Fruit fly (Drosophila melanogaster) whole organism, embryonic: ENCODE results near the gene pot.

ENCODE experiments used
- Abd-B ChIP-seq: fragments of 200-800 bp; sonication (Bioruptor generic); optimal IDR thresholded peaks from 2 replicates; lab custom pipeline; 2018; ENCODE audit warnings: missing biosample characterization, mild to moderate bottlenecking, missing genetic modification characterization, moderate library complexity
- Ada2b ChIP-seq: fragments of 200-800 bp; sonication (Bioruptor generic); IDR thresholded peaks from 2 replicates; pipeline ENCODE4 v1.3.6; 2022; ENCODE audit warnings: missing biosample characterization, missing genetic modification characterization
- Atf6 ChIP-seq: fragments of 200-800 bp; sonication (Bioruptor generic); IDR thresholded peaks from 2 replicates; pipeline ENCODE4 v1.3.6; 2022; ENCODE audit warnings: missing biosample characterization, missing genetic modification characterization
- CG10462 ChIP-seq: fragments of 200-800 bp; sonication (Bioruptor generic); optimal IDR thresholded peaks from 2 replicates; lab custom pipeline; 2016; ENCODE audit warnings: missing biosample characterization, missing genetic modification characterization
- CG10959 ChIP-seq: fragments of 200-800 bp; sonication (Bioruptor generic); IDR thresholded peaks from 2 replicates; pipeline ENCODE4 v1.3.6; 2022; ENCODE audit warnings: missing biosample characterization, missing genetic modification characterization
- CG12391 ChIP-seq: fragments of 200-800 bp; sonication (Bioruptor generic); optimal IDR thresholded peaks from 3 replicates; lab custom pipeline; 2018; ENCODE audit warnings: missing biosample characterization, mild to moderate bottlenecking, missing genetic modification characterization, moderate library complexity
- CG13775 ChIP-seq: fragments of 200-800 bp; sonication (Bioruptor generic); optimal IDR thresholded peaks from 3 replicates; lab custom pipeline; 2017; ENCODE audit warnings: missing biosample characterization, mild to moderate bottlenecking, missing genetic modification characterization
- CG2199 ChIP-seq: fragments of 200-800 bp; sonication (Bioruptor generic); IDR thresholded peaks from 3 replicates; pipeline ENCODE4 v1.3.6; 2022; ENCODE audit warnings: missing biosample characterization, missing genetic modification characterization
- CG30020 ChIP-seq: fragments of 200-800 bp; optimal IDR thresholded peaks from 2 replicates; lab custom pipeline; 2019; ENCODE audit warnings: missing biosample characterization, mild to moderate bottlenecking, missing genetic modification characterization, moderate library complexity
- CG32772 ChIP-seq: fragments of 200-800 bp; sonication (Bioruptor generic); IDR thresholded peaks from 2 replicates; pipeline ENCODE4 v1.3.6; 2022; ENCODE audit warnings: missing biosample characterization, missing genetic modification characterization
- CG34224 ChIP-seq: fragments of 200-800 bp; sonication (Bioruptor generic); IDR thresholded peaks from 3 replicates; pipeline ENCODE4 v1.3.6; 2022; ENCODE audit warnings: missing biosample characterization, missing genetic modification characterization; ENCODE audit not compliant: partially characterized antibody
- CG43689 ChIP-seq: fragments of 200-800 bp; sonication (Bioruptor generic); IDR thresholded peaks from 2 replicates; pipeline ENCODE4 v1.3.6; 2022; ENCODE audit warnings: missing biosample characterization, missing genetic modification characterization
- CG6175 ChIP-seq: fragments of 200-800 bp; sonication (Bioruptor generic); IDR thresholded peaks from 3 replicates; pipeline ENCODE4 v1.3.6; 2022; ENCODE audit warnings: missing biosample characterization, missing genetic modification characterization
- CG7786 ChIP-seq: fragments of 200-800 bp; sonication (Bioruptor generic); optimal IDR thresholded peaks from 2 replicates; lab custom pipeline; 2016; ENCODE audit warnings: missing biosample characterization, missing genetic modification characterization
- CG8290 ChIP-seq, 3 experiments: fragments of 200-800 bp; sonication (Bioruptor generic); optimal IDR thresholded peaks; 2 replicates each; lab custom pipeline; 2016 to 2019; ENCODE audit warnings: missing biosample characterization in 3 of 3, missing genetic modification characterization in 3 of 3, mild to moderate bottlenecking in 2 of 3, moderate library complexity in 1 of 3
- CG8944 ChIP-seq: fragments of 200-800 bp; sonication (Bioruptor generic); optimal IDR thresholded peaks from 3 replicates; lab custom pipeline; 2016; ENCODE audit warnings: missing biosample characterization, missing genetic modification characterization
- CG9797 ChIP-seq: fragments of 200-800 bp; sonication (Bioruptor generic); optimal IDR thresholded peaks from 3 replicates; lab custom pipeline; 2018; ENCODE audit warnings: missing biosample characterization, mild to moderate bottlenecking, missing genetic modification characterization
- CkIIα-i1 ChIP-seq: fragments of 200-800 bp; sonication (Bioruptor generic); IDR thresholded peaks from 2 replicates; pipeline ENCODE4 v1.3.6; 2022; ENCODE audit warnings: missing biosample characterization, missing genetic modification characterization
- Dad ChIP-seq: fragments of 200-800 bp; sonication (Bioruptor generic); optimal IDR thresholded peaks from 3 replicates; lab custom pipeline; 2016; ENCODE audit warnings: missing biosample characterization, missing genetic modification characterization
- Fer2 ChIP-seq: fragments of 200-800 bp; sonication (Bioruptor generic); optimal IDR thresholded peaks from 2 replicates; lab custom pipeline; 2018; ENCODE audit warnings: missing biosample characterization, mild to moderate bottlenecking, missing genetic modification characterization, moderate library complexity
- GATAe ChIP-seq: fragments of 200-800 bp; sonication (Bioruptor generic); conservative IDR thresholded peaks from 2 replicates; pipeline ENCODE4 v1.3.6; 2022; ENCODE audit warnings: missing biosample characterization, missing genetic modification characterization
- HLH3B ChIP-seq: fragments of 200-800 bp; sonication (Bioruptor generic); IDR thresholded peaks from 2 replicates; pipeline ENCODE4 v1.3.6; 2022; ENCODE audit warnings: missing biosample characterization, missing genetic modification characterization
- Ptx1 ChIP-seq: fragments of 200-800 bp; sonication (Bioruptor generic); IDR thresholded peaks from 2 replicates; pipeline ENCODE4 v1.3.6; 2022; ENCODE audit warnings: missing biosample characterization, missing genetic modification characterization
- Sox102F ChIP-seq: fragments of 200-800 bp; sonication (Bioruptor generic); optimal IDR thresholded peaks from 2 replicates; lab custom pipeline; 2018; ENCODE audit warnings: missing biosample characterization, mild to moderate bottlenecking, missing genetic modification characterization, moderate library complexity
- Ssrp ChIP-seq: fragments of 200-800 bp; sonication (Bioruptor generic); optimal IDR thresholded peaks from 2 replicates; lab custom pipeline; 2018; ENCODE audit warnings: missing biosample characterization, mild to moderate bottlenecking, missing genetic modification characterization, moderate library complexity
- Vsx1 ChIP-seq: fragments of 200-800 bp; sonication (Bioruptor generic); optimal IDR thresholded peaks from 2 replicates; lab custom pipeline; 2017; ENCODE audit warnings: missing biosample characterization, mild to moderate bottlenecking, missing genetic modification characterization, missing genetic modification reagents
- al ChIP-seq: fragments of 200-800 bp; sonication (Bioruptor generic); IDR thresholded peaks from 2 replicates; pipeline ENCODE4 v1.3.6; 2022; ENCODE audit warnings: missing biosample characterization, missing genetic modification characterization
- bbx ChIP-seq: fragments of 200-800 bp; sonication (Bioruptor generic); IDR thresholded peaks from 2 replicates; pipeline ENCODE4 v1.3.6; 2022; ENCODE audit warnings: missing biosample characterization, missing genetic modification characterization; ENCODE audit not compliant: partially characterized antibody
- bsh ChIP-seq, 2 experiments: fragments of 200-800 bp; sonication (Bioruptor generic); optimal IDR thresholded peaks; 2 replicates each; lab custom pipeline; 2017 to 2018; ENCODE audit warnings: mild to moderate bottlenecking in 2 of 2, missing biosample characterization in 2 of 2, missing genetic modification characterization in 2 of 2, moderate library complexity in 1 of 2
- cg ChIP-seq: fragments of 200-800 bp; sonication (Bioruptor generic); optimal IDR thresholded peaks from 3 replicates; lab custom pipeline; 2019; ENCODE audit warnings: missing biosample characterization, mild to moderate bottlenecking, missing genetic modification characterization, moderate library complexity
- crp ChIP-seq, 2 experiments: fragments of 200-800 bp; sonication (Bioruptor generic); optimal IDR thresholded peaks; 2 replicates in 1 of 2; 3 replicates in 1 of 2; lab custom pipeline; 2017; ENCODE audit warnings: missing biosample characterization in 2 of 2, missing genetic modification characterization in 2 of 2, mild to moderate bottlenecking in 1 of 2, moderate library complexity in 1 of 2
- danr ChIP-seq: fragments of 200-800 bp; sonication (Bioruptor generic); IDR thresholded peaks from 2 replicates; pipeline ENCODE4 v1.3.6; 2022; ENCODE audit warnings: missing biosample characterization, missing genetic modification characterization
- disco-r ChIP-seq: fragments of 200-800 bp; sonication (Bioruptor generic); optimal IDR thresholded peaks from 2 replicates; lab custom pipeline; 2016; ENCODE audit warnings: missing biosample characterization, missing genetic modification characterization
- ems ChIP-seq: fragments of 200-800 bp; sonication (Bioruptor generic); optimal IDR thresholded peaks from 3 replicates; lab custom pipeline; 2016; ENCODE audit warnings: missing biosample characterization, missing genetic modification characterization
- fu2 ChIP-seq: fragments of 200-800 bp; sonication (Bioruptor generic); optimal IDR thresholded peaks from 2 replicates; lab custom pipeline; 2016; ENCODE audit warnings: missing biosample characterization, missing genetic modification characterization
- gce ChIP-seq: fragments of 200-800 bp; sonication (Bioruptor generic); IDR thresholded peaks from 3 replicates; pipeline ENCODE4 v1.3.6; 2022; ENCODE audit warnings: missing biosample characterization, missing genetic modification characterization
- gcm ChIP-seq: fragments of 200-800 bp; sonication (Bioruptor generic); optimal IDR thresholded peaks from 2 replicates; lab custom pipeline; 2019; ENCODE audit warnings: missing biosample characterization, mild to moderate bottlenecking, missing genetic modification characterization, moderate library complexity
- hbn ChIP-seq: fragments of 200-800 bp; sonication (Bioruptor generic); IDR thresholded peaks from 2 replicates; pipeline ENCODE4 v1.3.6; 2022; ENCODE audit warnings: missing biosample characterization, missing genetic modification characterization; ENCODE audit not compliant: partially characterized antibody
- kah ChIP-seq: fragments of 200-800 bp; sonication (Bioruptor generic); optimal IDR thresholded peaks from 2 replicates; lab custom pipeline; 2018; ENCODE audit warnings: missing biosample characterization, mild to moderate bottlenecking, missing genetic modification characterization
- lilli ChIP-seq: fragments of 200-800 bp; sonication (Bioruptor generic); optimal IDR thresholded peaks from 3 replicates; lab custom pipeline; 2016; ENCODE audit warnings: missing biosample characterization, missing genetic modification characterization
- nau ChIP-seq: fragments of 200-800 bp; sonication (Bioruptor generic); optimal IDR thresholded peaks from 3 replicates; lab custom pipeline; 2017; ENCODE audit warnings: missing biosample characterization, mild to moderate bottlenecking, missing genetic modification characterization, missing genetic modification reagents
- nom ChIP-seq: fragments of 200-800 bp; sonication (Bioruptor generic); optimal IDR thresholded peaks from 2 replicates; lab custom pipeline; 2017; ENCODE audit warnings: missing biosample characterization, missing genetic modification characterization, mild to moderate bottlenecking, moderate library complexity, missing genetic modification reagents
- org-1 ChIP-seq: fragments of 200-800 bp; sonication (Bioruptor generic); optimal IDR thresholded peaks from 2 replicates; lab custom pipeline; 2017; ENCODE audit warnings: missing biosample characterization, missing genetic modification characterization
- psq ChIP-seq: fragments of 200-800 bp; sonication (Bioruptor generic); optimal IDR thresholded peaks from 2 replicates; lab custom pipeline; 2017; ENCODE audit warnings: missing biosample characterization, missing genetic modification characterization
- ranshi ChIP-seq: fragments of 200-800 bp; sonication (Bioruptor generic); IDR thresholded peaks from 2 replicates; pipeline ENCODE4 v1.3.6; 2022; ENCODE audit warnings: missing biosample characterization, missing genetic modification characterization
- rib ChIP-seq: fragments of 200-800 bp; sonication (Bioruptor generic); IDR thresholded peaks from 2 replicates; pipeline ENCODE4 v1.3.6; 2022; ENCODE audit warnings: missing biosample characterization, missing genetic modification characterization
- slbo ChIP-seq: fragments of 200-800 bp; sonication (Bioruptor generic); IDR thresholded peaks from 2 replicates; pipeline ENCODE4 v1.3.6; 2022; ENCODE audit warnings: missing biosample characterization, missing genetic modification characterization
- stwl ChIP-seq: fragments of 200-800 bp; sonication (Bioruptor generic); optimal IDR thresholded peaks from 3 replicates; lab custom pipeline; 2018; ENCODE audit warnings: missing biosample characterization, mild to moderate bottlenecking, missing genetic modification characterization, moderate library complexity
- sug ChIP-seq: fragments of 200-800 bp; optimal IDR thresholded peaks from 2 replicates; lab custom pipeline; 2019; ENCODE audit warnings: missing biosample characterization, mild to moderate bottlenecking, missing genetic modification characterization, moderate library complexity
- twi ChIP-seq: fragments of 200-800 bp; optimal IDR thresholded peaks from 2 replicates; lab custom pipeline; 2019; ENCODE audit warnings: missing biosample characterization, mild to moderate bottlenecking, missing genetic modification characterization, moderate library complexity
- zf30C ChIP-seq: fragments of 200-800 bp; sonication (Bioruptor generic); optimal IDR thresholded peaks from 3 replicates; lab custom pipeline; 2018; ENCODE audit warnings: missing biosample characterization, mild to moderate bottlenecking, missing genetic modification characterization

Gene pot

DNA sequence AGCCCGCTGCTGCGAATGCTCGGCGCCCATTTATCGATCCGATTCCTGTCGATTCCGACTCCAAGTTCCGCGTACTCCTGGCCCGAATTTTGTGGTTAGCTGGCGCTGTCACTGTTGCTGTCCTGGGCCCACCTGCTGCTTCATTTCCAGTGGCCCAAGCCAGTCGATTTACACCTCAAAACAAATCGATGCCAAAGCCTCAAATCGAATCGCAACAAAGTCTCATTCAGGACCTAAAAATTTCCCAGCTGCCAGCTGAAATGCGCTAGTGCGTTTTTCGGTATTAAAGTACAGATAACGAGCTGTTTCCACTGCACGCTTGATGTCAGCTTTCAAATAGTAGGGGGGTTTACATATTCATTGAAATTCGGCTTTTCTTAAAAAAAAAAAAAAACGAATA, 44.5 kb downstream of the pot start, which contains the start of gene BORCS5 (continued):
- TF ChIP-seq GATAe (no peak), psq (GFP tag; lab: Kevin White, UChicago) (no peak), stwl (tag; lab: Kevin White, UChicago) (peak; percentile 41), Ssrp (no peak), slbo (GFP tag; lab: Robert Waterston, UW) (peak; percentile 46), CG10959 (no peak), crp (GFP tag; optimal IDR thresholded peaks at IDR 0.05; lab: Kevin White, UChicago) (peak in 1 of 2 experiments; percentile 54), CG43689 (GFP tag; lab: Robert Waterston, UW) (no peak), disco-r (GFP tag; lab: Kevin White, UChicago) (no peak), CG8944 (no peak), cg (GFP tag; lab: Kevin White, UChicago) (no peak), CG9797 (GFP tag; lab: Kevin White, UChicago) (peak; percentile 15), rib (GFP tag; lab: Robert Waterston, UW) (no peak), bsh (GFP tag; optimal IDR thresholded peaks at IDR 0.05; lab: Kevin White, UChicago) (peak in 1 of 2 experiments; percentile 8), Atf6 (GFP tag; lab: Robert Waterston, UW) (no peak), CG10462 (GFP tag; lab: Kevin White, UChicago) (no peak), HLH3B (GFP tag; lab: Robert Waterston, UW) (no peak), sug (no peak), nau (GFP tag; lab: Kevin White, UChicago) (no peak), ranshi (GFP tag; lab: Robert Waterston, UW) (no peak), nom (no peak), al (GFP tag; lab: Robert Waterston, UW) (no peak), lilli (GFP tag; lab: Kevin White, UChicago) (no peak), gcm (GFP tag; lab: Kevin White, UChicago) (no peak), Ada2b (GFP tag; lab: Robert Waterston, UW) (no peak), CG34224 (GFP tag; lab: Robert Waterston, UW) (no peak), Vsx1 (GFP tag; lab: Kevin White, UChicago) (no peak), gce (GFP tag; lab: Robert Waterston, UW) (no peak), CG13775 (GFP tag; lab: Kevin White, UChicago) (no peak), fu2 (GFP tag; lab: Kevin White, UChicago) (no peak), danr (GFP tag; lab: Robert Waterston, UW) (no peak), CG2199 (no peak), twi (tag; lab: Kevin White, UChicago) (no peak), zf30C (GFP tag; lab: Kevin White, UChicago) (no peak), Ptx1 (GFP tag; lab: Robert Waterston, UW) (0 out of 2 replicates have a peak, but pooled peaks have one; percentile 13), Abd-B (GFP tag; lab: Kevin White, UChicago) (no peak), org-1 (GFP tag; lab: Kevin White, UChicago) (no peak), CG6175 (no peak), Sox102F (GFP tag; lab: Kevin White, UChicago) (no peak), CG32772 (no peak), CkIIα-i1 (no peak), ems (no peak), kah (GFP tag; lab: Kevin White, UChicago) (no peak), hbn (no peak), CG7786 (no peak), CG8290 (GFP tag; optimal IDR thresholded peaks at IDR 0.05; lab: Kevin White, UChicago) (no peak), CG8290 (tag; optimal IDR thresholded peaks at IDR 0.05; lab: Kevin White, UChicago) (no peak), bbx (no peak), CG30020 (tag; lab: Kevin White, UChicago) (peak; percentile 78), Dad (GFP tag; lab: Kevin White, UChicago) (no peak), CG12391 (no peak), Fer2 (tag; lab: Kevin White, UChicago) (no peak)
